Worm (Caenorhabditis elegans) whole organism, young adult: ENCODE results near the gene cct-7.
A peak's percentile ranks its signal among the peaks of the same experiment; 100 is the strongest.

Experiments used
- B0019.2 ChIP-seq: fragments of 200-800 bp; sonication (Bioruptor generic); conservative IDR thresholded peaks from 2 replicates; pipeline ENCODE4 v1.3.6; 2022; ENCODE audit warnings: missing genetic modification reagents, missing genetic modification characterization, missing compliant biosample characterization
- C17E4.6 ChIP-seq: fragments of 200-800 bp; sonication (Bioruptor generic); IDR thresholded peaks from 2 replicates; pipeline ENCODE4 v1.3.6; 2022; ENCODE audit warnings: missing genetic modification reagents, missing genetic modification characterization, missing compliant biosample characterization
- D2030.7 ChIP-seq: fragments of 200-800 bp; sonication (Bioruptor generic); IDR thresholded peaks from 2 replicates; pipeline ENCODE4 v1.3.6; 2022; ENCODE audit warnings: missing genetic modification reagents, missing genetic modification characterization, missing compliant biosample characterization
- F22D6.2 ChIP-seq: sonication (generic microtip); optimal IDR thresholded peaks from 2 replicates; lab custom pipeline; 2016; ENCODE audit warnings: mild to moderate bottlenecking, missing genetic modification characterization, missing compliant biosample characterization
- F23B12.7 ChIP-seq: sonication (generic microtip); optimal IDR thresholded peaks from 2 replicates; lab custom pipeline; 2017; ENCODE audit warnings: missing genetic modification characterization, mild to moderate bottlenecking, missing compliant biosample characterization, antibody characterized with exemption, moderate library complexity; ENCODE audit not compliant: insufficient read depth
- F33H1.4 ChIP-seq: fragments of 200-800 bp; sonication (Bioruptor generic); IDR thresholded peaks from 2 replicates; pipeline ENCODE4 v1.3.6; 2022; ENCODE audit warnings: missing genetic modification reagents, missing genetic modification characterization, missing compliant biosample characterization
- F37B4.10 ChIP-seq: fragments of 200-800 bp; sonication (Bioruptor generic); IDR thresholded peaks from 2 replicates; pipeline ENCODE4 v1.3.6; 2022; ENCODE audit warnings: missing genetic modification characterization, missing compliant biosample characterization
- F55B11.4 ChIP-seq: sonication (generic microtip); optimal IDR thresholded peaks from 2 replicates; lab custom pipeline; 2016; ENCODE audit warnings: missing compliant biosample characterization, missing genetic modification characterization, borderline replicate concordance; ENCODE audit not compliant: insufficient read depth
- Y56A3A.18 ChIP-seq: fragments of 200-800 bp; sonication (Bioruptor generic); IDR thresholded peaks from 2 replicates; pipeline ENCODE4 v1.3.6; 2022; ENCODE audit warnings: missing genetic modification reagents, missing genetic modification characterization, missing compliant biosample characterization
- Y67H2A.10 ChIP-seq: fragments of 200-800 bp; sonication (Bioruptor generic); conservative IDR thresholded peaks from 2 replicates; pipeline ENCODE4 v1.3.6; 2022; ENCODE audit warnings: missing genetic modification reagents, missing genetic modification characterization, missing compliant biosample characterization
- Y95B8A.8 ChIP-seq: fragments of 200-800 bp; sonication (Bioruptor generic); IDR thresholded peaks from 2 replicates; pipeline ENCODE4 v1.3.6; 2022; ENCODE audit warnings: missing genetic modification reagents, missing genetic modification characterization, missing compliant biosample characterization
- atf-7 ChIP-seq: sonication (generic microtip); optimal IDR thresholded peaks from 2 replicates; lab custom pipeline; 2017; ENCODE audit warnings: mild to moderate bottlenecking, missing genetic modification characterization, missing compliant biosample characterization
- attf-3 ChIP-seq: fragments of 200-800 bp; sonication (Bioruptor generic); conservative IDR thresholded peaks from 2 replicates; pipeline ENCODE4 v1.3.6; 2022; ENCODE audit warnings: missing genetic modification reagents, missing genetic modification characterization, missing compliant biosample characterization
- attf-6 ChIP-seq: fragments of 200-800 bp; sonication (Bioruptor generic); IDR thresholded peaks from 2 replicates; pipeline ENCODE4 v1.3.6; 2022; ENCODE audit warnings: missing genetic modification reagents, missing genetic modification characterization, missing compliant biosample characterization
- cebp-1 ChIP-seq, 2 experiments: fragments of 200-800 bp in 1 of 2; sonication (Bioruptor generic) in 1 of 2; sonication (generic microtip) in 1 of 2; IDR thresholded peaks in 1 of 2; optimal IDR thresholded peaks in 1 of 2; 2 replicates each; pipeline versions ENCODE4 v1.3.6 to Lab custom; 2017 to 2022; ENCODE audit warnings: missing compliant biosample characterization in 2 of 2, missing genetic modification characterization in 2 of 2, mild to moderate bottlenecking in 1 of 2, missing genetic modification reagents in 1 of 2, moderate library complexity in 1 of 2
- ceh-100 ChIP-seq: fragments of 200-800 bp; sonication (Bioruptor generic); IDR thresholded peaks from 2 replicates; pipeline ENCODE4 v1.3.6; 2022; ENCODE audit warnings: missing genetic modification reagents, missing genetic modification characterization, missing compliant biosample characterization
- ceh-40 ChIP-seq: fragments of 200-800 bp; sonication (Bioruptor generic); IDR thresholded peaks from 2 replicates; pipeline ENCODE4 v1.3.6; 2022; ENCODE audit warnings: missing genetic modification characterization, missing compliant biosample characterization
- dox-1 ChIP-seq: fragments of 200-800 bp; sonication (Bioruptor generic); IDR thresholded peaks from 2 replicates; pipeline ENCODE4 v1.3.6; 2022; ENCODE audit warnings: missing genetic modification reagents, missing genetic modification characterization, missing compliant biosample characterization
- efl-1 ChIP-seq: fragments of 150-350 bp; optimal IDR thresholded peaks from 2 replicates; lab custom pipeline; 2014; ENCODE audit warnings: missing biosample characterization, missing genetic modification reagents, missing genetic modification characterization
- egl-18 ChIP-seq: fragments of 200-800 bp; sonication (Bioruptor generic); IDR thresholded peaks from 2 replicates; pipeline ENCODE4 v1.3.6; 2022; ENCODE audit warnings: missing genetic modification reagents, missing genetic modification characterization, missing compliant biosample characterization
- hmg-20 ChIP-seq: fragments of 200-800 bp; sonication (Bioruptor generic); IDR thresholded peaks from 2 replicates; pipeline ENCODE4 v1.3.6; 2022; ENCODE audit warnings: missing genetic modification reagents, missing genetic modification characterization, missing compliant biosample characterization
- lin-35 ChIP-seq, 3 experiments: fragments of 150-350 bp in 2 of 3; sonication (generic microtip) in 1 of 3; optimal IDR thresholded peaks; 2 replicates each; lab custom pipeline; 2014 to 2018; ENCODE audit warnings: missing biosample characterization in 3 of 3, missing genetic modification characterization in 3 of 3, missing genetic modification reagents in 3 of 3
- lin-54 ChIP-seq: fragments of 200-800 bp; sonication (Bioruptor generic); optimal IDR thresholded peaks from 2 replicates; lab custom pipeline; 2018; ENCODE audit warnings: mild to moderate bottlenecking, missing genetic modification characterization, missing compliant biosample characterization
- lsl-1 ChIP-seq: fragments of 200-800 bp; sonication (Bioruptor generic); optimal IDR thresholded peaks from 2 replicates; lab custom pipeline; 2018; ENCODE audit warnings: mild to moderate bottlenecking, missing genetic modification characterization, moderate library complexity, missing compliant biosample characterization
- madf-10 ChIP-seq: sonication (generic microtip); optimal IDR thresholded peaks from 2 replicates; lab custom pipeline; 2016; ENCODE audit warnings: mild to moderate bottlenecking, missing genetic modification characterization, missing compliant biosample characterization
- madf-6 ChIP-seq: fragments of 200-800 bp; sonication (Bioruptor generic); IDR thresholded peaks from 2 replicates; pipeline ENCODE4 v1.3.6; 2022; ENCODE audit warnings: missing genetic modification reagents, missing genetic modification characterization, missing compliant biosample characterization
- nfyb-1 ChIP-seq: fragments of 200-800 bp; sonication (Bioruptor generic); IDR thresholded peaks from 2 replicates; pipeline ENCODE4 v1.3.6; 2022; ENCODE audit warnings: missing genetic modification reagents, missing genetic modification characterization, missing compliant biosample characterization
- nhr-80 ChIP-seq: sonication (generic microtip); optimal IDR thresholded peaks from 2 replicates; lab custom pipeline; 2016; ENCODE audit warnings: missing genetic modification characterization, missing compliant biosample characterization
- pbrm-1 ChIP-seq: fragments of 200-800 bp; sonication (Bioruptor generic); IDR thresholded peaks from 2 replicates; pipeline ENCODE4 v1.3.6; 2022; ENCODE audit warnings: missing genetic modification reagents, missing genetic modification characterization, missing compliant biosample characterization
- snpc-4 ChIP-seq, 5 experiments: fragments of 150-350 bp in 1 of 5; sonication (generic microtip) in 4 of 5; optimal IDR thresholded peaks; 2 replicates each; lab custom pipeline; 2014 to 2018; ENCODE audit warnings: missing genetic modification characterization in 5 of 5, missing biosample characterization in 3 of 5, antibody characterized with exemption in 2 of 5, mild to moderate bottlenecking in 2 of 5, missing compliant biosample characterization in 2 of 5, missing genotype in 2 of 5, moderate library complexity in 2 of 5, missing genetic modification reagents in 1 of 5
- tbp1 ChIP-seq: fragments of 200-800 bp; sonication (Bioruptor generic); optimal IDR thresholded peaks from 2 replicates; lab custom pipeline; 2018; ENCODE audit warnings: mild to moderate bottlenecking, missing genetic modification characterization, missing compliant biosample characterization
- tbx-9 ChIP-seq: sonication (generic microtip); optimal IDR thresholded peaks from 2 replicates; lab custom pipeline; 2016; ENCODE audit warnings: borderline replicate concordance, missing genetic modification characterization, inconsistent platforms, missing compliant biosample characterization
- xnd-1 ChIP-seq: sonication (generic microtip); optimal IDR thresholded peaks from 2 replicates; lab custom pipeline; 2016; ENCODE audit warnings: missing genotype, missing genetic modification reagents, missing genetic modification characterization, missing compliant biosample characterization
- zfh-2 ChIP-seq: fragments of 200-800 bp; sonication (Bioruptor generic); conservative IDR thresholded peaks from 2 replicates; pipeline ENCODE4 v1.3.6; 2022; ENCODE audit warnings: missing genetic modification reagents, missing genetic modification characterization, missing compliant biosample characterization
- ztf-25 ChIP-seq: fragments of 200-800 bp; sonication (Bioruptor generic); IDR thresholded peaks from 2 replicates; pipeline ENCODE4 v1.3.6; 2022; ENCODE audit warnings: missing genetic modification reagents, missing genetic modification characterization, missing compliant biosample characterization
- ztf-26 ChIP-seq: sonication (generic microtip); optimal IDR thresholded peaks from 2 replicates; lab custom pipeline; 2017; ENCODE audit warnings: missing genetic modification characterization, missing compliant biosample characterization
- ztf-6 ChIP-seq: fragments of 200-800 bp; sonication (Bioruptor generic); IDR thresholded peaks from 2 replicates; pipeline ENCODE4 v1.3.6; 2022; ENCODE audit warnings: missing genetic modification reagents, missing genetic modification characterization, missing compliant biosample characterization

cct-7 gene

DNA sequence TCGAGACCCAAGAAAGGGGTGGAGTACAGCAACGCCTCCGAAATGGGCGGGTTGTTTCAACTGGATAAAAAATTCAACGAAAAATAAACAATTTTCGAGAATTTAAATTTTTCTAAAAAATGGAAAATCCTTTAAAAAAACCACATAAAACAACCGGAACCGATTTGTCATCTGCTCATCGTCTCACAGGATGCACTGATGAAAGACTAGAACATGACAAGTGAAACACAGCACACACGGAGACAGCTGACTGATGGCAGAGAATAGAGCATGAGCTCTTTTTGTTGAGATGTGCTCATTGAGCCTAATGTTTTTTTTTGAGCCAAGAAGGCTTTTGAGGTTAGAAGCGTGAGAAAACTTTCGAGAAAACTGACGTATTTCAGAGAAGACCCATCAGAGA is 17.9 kb downstream of the cct-7 start:
- TF ChIP-seq atf-7 (tag; lab: Kevin White, UChicago) (no peak), cebp-1 (GFP tag; IDR thresholded peaks at IDR 0.05; lab: Robert Waterston, UW) (no peak), cebp-1 (tag; optimal IDR thresholded peaks at IDR 0.05; lab: Kevin White, UChicago) (peak; percentile 26), nhr-80 (no peak), F33H1.4 (GFP tag; lab: Robert Waterston, UW) (no peak)

DNA sequence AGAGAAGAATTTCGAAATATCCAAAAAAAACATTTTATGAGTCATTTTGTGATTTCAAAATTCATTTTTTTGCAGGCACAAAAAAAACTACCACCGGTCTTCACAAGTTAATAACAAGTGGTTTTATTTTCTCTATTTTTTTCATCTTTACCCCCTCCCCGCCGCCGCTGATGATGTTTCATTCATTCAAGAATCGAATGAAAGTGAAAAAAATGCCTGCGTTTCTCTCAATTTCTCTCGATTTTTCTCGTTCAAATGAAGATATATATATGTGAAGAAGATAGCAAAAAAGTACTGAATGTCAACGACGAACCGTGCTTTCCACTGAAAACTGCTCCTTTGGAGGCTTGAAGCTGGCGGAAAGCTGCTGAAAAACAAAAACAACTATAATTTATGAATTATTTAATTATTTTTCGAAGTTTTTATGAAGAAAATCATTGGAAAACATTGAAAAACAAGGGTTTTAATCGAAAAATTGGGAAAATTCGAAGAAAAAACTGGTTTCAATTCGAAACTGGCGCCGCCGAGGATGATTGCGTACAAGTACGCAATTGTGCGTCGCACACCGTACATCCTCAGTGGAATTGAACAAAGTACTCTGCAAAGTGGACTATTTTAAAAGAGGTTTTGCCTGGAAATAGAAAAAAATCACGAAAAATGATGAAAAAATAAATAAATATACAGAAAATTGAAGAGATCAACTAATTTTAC is 20.7 kb downstream of the cct-7 start, which contains the start of gene zig-11:
Gene zig-11 (minus strand): TSS at position 373 of the 711 bp plus-strand sequence.
- TF ChIP-seq F23B12.7 (tag; lab: Kevin White, UChicago): peak; percentile 13
- peak; percentile 61 for TF ChIP-seq lin-54 (GFP tag; lab: Kevin White, UChicago)
- no peak for TF ChIP-seq madf-6 (GFP tag; lab: Robert Waterston, UW)
- TF ChIP-seq cebp-1 (GFP tag; IDR thresholded peaks at IDR 0.05; lab: Robert Waterston, UW): no peak
- peak; percentile 53 for TF ChIP-seq cebp-1 (tag; optimal IDR thresholded peaks at IDR 0.05; lab: Kevin White, UChicago)
- peak; percentile 16 for TF ChIP-seq lsl-1 (GFP tag; lab: Kevin White, UChicago)
- TF ChIP-seq efl-1: peak; percentile 69
- no peak for TF ChIP-seq F55B11.4 (tag; lab: Kevin White, UChicago)
- peak in 1 of 3 experiments; percentile 32 for TF ChIP-seq lin-35 (GFP tag; optimal IDR thresholded peaks at IDR 0.05; lab: Kevin White, UChicago)

DNA sequence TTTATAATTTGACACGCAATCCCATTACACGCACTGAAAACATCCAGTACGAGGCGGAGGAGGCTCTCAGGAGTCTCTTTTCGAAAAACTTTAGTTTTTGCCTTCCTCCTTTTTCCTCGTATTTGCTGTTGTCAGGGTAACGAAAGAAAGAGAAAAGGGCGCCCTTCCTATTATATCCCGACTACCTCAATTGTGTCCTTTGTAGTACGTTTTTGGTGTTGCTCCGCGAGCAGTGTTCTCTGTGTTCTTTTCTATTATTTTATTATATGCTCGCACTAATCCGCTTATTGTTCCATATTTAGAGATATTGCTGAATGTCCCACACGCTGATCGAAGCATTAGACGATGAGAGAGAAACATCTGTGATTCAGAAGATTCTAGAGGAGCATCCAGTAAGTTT is 23.4 kb downstream of the cct-7 start, which contains the start of gene nphp-2:
Gene nphp-2 (plus strand): TSS at position 301 of the 400 bp plus-strand sequence.
- no peak for TF ChIP-seq Y67H2A.10 (GFP tag; lab: Robert Waterston, UW)
- TF ChIP-seq tbp1: no peak
- no peak for TF ChIP-seq D2030.7 (GFP tag; lab: Robert Waterston, UW)
- TF ChIP-seq ztf-26 (tag; lab: Kevin White, UChicago): no peak
- TF ChIP-seq hmg-20 (GFP tag; lab: Robert Waterston, UW): no peak
- TF ChIP-seq ceh-40: no peak
- no peak for TF ChIP-seq C17E4.6 (GFP tag; lab: Robert Waterston, UW)
- no peak for TF ChIP-seq attf-6
- TF ChIP-seq atf-7 (tag; lab: Kevin White, UChicago): no peak
- no peak for TF ChIP-seq dox-1 (GFP tag; lab: Robert Waterston, UW)

DNA sequence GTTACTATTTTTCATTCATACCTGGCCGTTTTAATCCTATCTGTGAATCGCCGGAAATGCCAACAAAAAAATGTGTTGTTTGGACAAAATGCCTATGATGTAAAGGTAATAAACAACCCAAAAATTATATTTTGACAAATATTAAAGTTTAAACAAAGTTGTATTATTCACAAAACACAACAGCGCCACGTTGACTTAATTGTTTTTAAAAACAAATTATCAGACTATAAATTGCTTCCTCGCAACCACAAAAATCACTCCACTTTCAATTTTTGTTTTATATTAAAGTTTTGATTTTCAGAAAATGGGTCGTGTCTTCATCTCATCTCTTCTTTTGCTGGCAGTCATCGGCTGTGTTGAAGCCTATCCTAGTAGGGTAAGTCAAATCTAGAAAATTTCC is 35.3 kb downstream of the cct-7 start, which contains the start of gene Y32G9A.5:
Gene Y32G9A.5 (plus strand): TSS at position 301 of the 400 bp plus-strand sequence.
- TF ChIP-seq Y67H2A.10 (GFP tag; lab: Robert Waterston, UW): no peak
- no peak for TF ChIP-seq egl-18 (GFP tag; lab: Robert Waterston, UW)
- no peak for TF ChIP-seq snpc-4 (GFP tag; optimal IDR thresholded peaks at IDR 0.05; lab: Kevin White, UChicago)
- TF ChIP-seq snpc-4 (tag; optimal IDR thresholded peaks at IDR 0.05; lab: Kevin White, UChicago): no peak
- no peak for TF ChIP-seq F22D6.2 (tag; lab: Kevin White, UChicago)
- TF ChIP-seq F37B4.10 (GFP tag; lab: Robert Waterston, UW): no peak
- TF ChIP-seq B0019.2 (GFP tag; lab: Robert Waterston, UW): no peak
- no peak for TF ChIP-seq ztf-25 (GFP tag; lab: Robert Waterston, UW)

DNA sequence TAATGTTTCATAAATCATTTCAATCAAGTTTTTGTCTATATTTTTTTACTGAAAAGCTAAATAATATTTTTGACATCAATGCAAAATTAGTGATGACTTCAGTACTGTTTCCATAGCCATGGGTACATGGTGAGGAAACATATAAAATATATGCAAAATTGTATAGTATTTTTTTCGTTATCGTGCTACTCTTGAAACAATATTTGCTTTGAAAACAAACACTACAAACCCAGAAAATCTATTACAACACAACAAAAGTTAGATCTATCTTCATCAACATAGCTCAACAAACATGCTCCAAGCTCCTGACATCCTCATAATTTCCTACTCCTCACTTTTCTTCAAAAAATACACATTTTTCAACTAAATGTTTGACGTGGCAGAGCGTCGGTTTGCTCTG is 36.5 kb downstream of the cct-7 start, which contains the start of gene srp-3:
Gene srp-3 (plus strand): TSS at position 301 of the 400 bp plus-strand sequence.
- TF ChIP-seq tbx-9 (tag; lab: Kevin White, UChicago) (no peak), ceh-100 (GFP tag; lab: Robert Waterston, UW) (no peak), madf-10 (no peak), ztf-6 (GFP tag; lab: Robert Waterston, UW) (no peak), attf-3 (GFP tag; lab: Robert Waterston, UW) (no peak), pbrm-1 (GFP tag; lab: Robert Waterston, UW) (no peak), Y95B8A.8 (GFP tag; lab: Robert Waterston, UW) (no peak), xnd-1 (tag; lab: Kevin White, UChicago) (no peak), nfyb-1 (GFP tag; lab: Robert Waterston, UW) (no peak), zfh-2 (GFP tag; lab: Robert Waterston, UW) (no peak), F55B11.4 (tag; lab: Kevin White, UChicago) (no peak), Y56A3A.18 (GFP tag; lab: Robert Waterston, UW) (no peak), D2030.7 (GFP tag; lab: Robert Waterston, UW) (no peak)
